Fruit fly (Drosophila melanogaster) whole organism, embryonic: ENCODE results near the gene fru.

Source experiments
- Antp ChIP-seq: fragments of 200-800 bp; sonication (Bioruptor generic); optimal IDR thresholded peaks from 3 replicates; lab custom pipeline; 2016; ENCODE audit warnings: missing biosample characterization, missing genetic modification characterization
- CG11398 ChIP-seq: fragments of 200-800 bp; sonication (Bioruptor generic); optimal IDR thresholded peaks from 2 replicates; lab custom pipeline; 2016; ENCODE audit warnings: missing biosample characterization, missing genetic modification characterization
- CG11695 ChIP-seq: fragments of 200-800 bp; sonication (Bioruptor generic); IDR thresholded peaks from 3 replicates; pipeline ENCODE4 v1.3.6; 2022; ENCODE audit warnings: missing biosample characterization, missing genetic modification characterization
- CG12299 ChIP-seq: fragments of 200-800 bp; sonication (Bioruptor generic); optimal IDR thresholded peaks from 2 replicates; lab custom pipeline; 2018; ENCODE audit warnings: missing biosample characterization, mild to moderate bottlenecking, missing genetic modification characterization
- CG12942 ChIP-seq: fragments of 200-800 bp; sonication (Bioruptor generic); optimal IDR thresholded peaks from 3 replicates; lab custom pipeline; 2016; ENCODE audit warnings: missing biosample characterization, missing genetic modification characterization
- CG13775 ChIP-seq: fragments of 200-800 bp; sonication (Bioruptor generic); optimal IDR thresholded peaks from 3 replicates; lab custom pipeline; 2017; ENCODE audit warnings: missing biosample characterization, mild to moderate bottlenecking, missing genetic modification characterization
- CG15601 ChIP-seq: fragments of 200-800 bp; sonication (Bioruptor generic); optimal IDR thresholded peaks from 3 replicates; lab custom pipeline; 2019; ENCODE audit warnings: missing biosample characterization, mild to moderate bottlenecking, missing genetic modification characterization, moderate library complexity
- CG17186 ChIP-seq: fragments of 200-800 bp; sonication (Bioruptor generic); optimal IDR thresholded peaks from 3 replicates; lab custom pipeline; 2017; ENCODE audit warnings: missing biosample characterization, missing genetic modification reagents, missing genetic modification characterization
- CG3163 ChIP-seq: fragments of 200-800 bp; sonication (Bioruptor generic); optimal IDR thresholded peaks from 3 replicates; lab custom pipeline; 2016; ENCODE audit warnings: missing biosample characterization, missing genetic modification characterization
- CG33213 ChIP-seq: fragments of 200-800 bp; sonication (Bioruptor generic); optimal IDR thresholded peaks from 3 replicates; lab custom pipeline; 2016; ENCODE audit warnings: missing biosample characterization, missing genetic modification characterization
- CG34422 ChIP-seq: fragments of 200-800 bp; sonication (Bioruptor generic); IDR thresholded peaks from 3 replicates; pipeline ENCODE4 v1.3.6; 2022; ENCODE audit warnings: missing biosample characterization, missing genetic modification characterization
- CG3838 ChIP-seq: fragments of 200-800 bp; sonication (Bioruptor generic); optimal IDR thresholded peaks from 3 replicates; lab custom pipeline; 2016; ENCODE audit warnings: missing biosample characterization, missing genetic modification characterization
- CG4707 ChIP-seq: fragments of 200-800 bp; sonication (Bioruptor generic); optimal IDR thresholded peaks from 2 replicates; lab custom pipeline; 2018; ENCODE audit warnings: missing biosample characterization, mild to moderate bottlenecking, missing genetic modification characterization, moderate library complexity
- CG5245 ChIP-seq: fragments of 200-800 bp; sonication (Bioruptor generic); optimal IDR thresholded peaks from 3 replicates; lab custom pipeline; 2016; ENCODE audit warnings: missing biosample characterization, missing genetic modification characterization
- CG8944 ChIP-seq: fragments of 200-800 bp; sonication (Bioruptor generic); optimal IDR thresholded peaks from 3 replicates; lab custom pipeline; 2016; ENCODE audit warnings: missing biosample characterization, missing genetic modification characterization
- Dek ChIP-seq: fragments of 200-800 bp; sonication (Bioruptor generic); optimal IDR thresholded peaks from 3 replicates; lab custom pipeline; 2019; ENCODE audit warnings: missing biosample characterization, mild to moderate bottlenecking, missing genetic modification characterization, moderate library complexity
- Fer1 ChIP-seq: fragments of 200-800 bp; sonication (Bioruptor generic); optimal IDR thresholded peaks from 2 replicates; lab custom pipeline; 2017; ENCODE audit warnings: missing biosample characterization, mild to moderate bottlenecking, missing genetic modification characterization
- Fer3 ChIP-seq: fragments of 200-800 bp; sonication (Bioruptor generic); optimal IDR thresholded peaks from 2 replicates; lab custom pipeline; 2018; ENCODE audit warnings: missing biosample characterization, mild to moderate bottlenecking, missing genetic modification characterization, moderate library complexity
- H15 ChIP-seq: fragments of 200-800 bp; sonication (Bioruptor generic); IDR thresholded peaks from 3 replicates; pipeline ENCODE4 v1.3.6; 2022; ENCODE audit warnings: missing biosample characterization, missing genetic modification characterization
- HmgZ ChIP-seq: fragments of 200-800 bp; sonication (Bioruptor generic); optimal IDR thresholded peaks from 2 replicates; lab custom pipeline; 2018; ENCODE audit warnings: missing biosample characterization, mild to moderate bottlenecking, missing genetic modification characterization
- Hmx ChIP-seq: fragments of 200-800 bp; sonication (Bioruptor generic); optimal IDR thresholded peaks from 2 replicates; lab custom pipeline; 2016; ENCODE audit warnings: missing biosample characterization, missing genetic modification characterization
- MTF-1 ChIP-seq: fragments of 200-800 bp; sonication (Bioruptor generic); optimal IDR thresholded peaks from 2 replicates; lab custom pipeline; 2018; ENCODE audit warnings: missing biosample characterization, mild to moderate bottlenecking, missing genetic modification characterization, borderline replicate concordance
- NC2β ChIP-seq: fragments of 200-800 bp; sonication (Bioruptor generic); optimal IDR thresholded peaks from 2 replicates; lab custom pipeline; 2016; ENCODE audit warnings: missing biosample characterization, missing genetic modification characterization
- Nf-YA ChIP-seq: fragments of 200-800 bp; sonication (Bioruptor generic); IDR thresholded peaks from 2 replicates; pipeline ENCODE4 v1.3.6; 2022; ENCODE audit warnings: missing biosample characterization, missing genetic modification characterization
- NfI ChIP-seq: fragments of 200-800 bp; sonication (Bioruptor generic); optimal IDR thresholded peaks from 3 replicates; lab custom pipeline; 2018; ENCODE audit warnings: missing biosample characterization, mild to moderate bottlenecking, missing genetic modification characterization, moderate library complexity
- Side ChIP-seq: fragments of 200-800 bp; sonication (Bioruptor generic); optimal IDR thresholded peaks from 2 replicates; lab custom pipeline; 2016; ENCODE audit warnings: missing biosample characterization, missing genetic modification characterization
- Sox100B ChIP-seq: fragments of 200-800 bp; sonication (Bioruptor generic); optimal IDR thresholded peaks from 3 replicates; lab custom pipeline; 2018; ENCODE audit warnings: missing biosample characterization, mild to moderate bottlenecking, missing genetic modification characterization
- Sox102F ChIP-seq: fragments of 200-800 bp; sonication (Bioruptor generic); optimal IDR thresholded peaks from 2 replicates; lab custom pipeline; 2018; ENCODE audit warnings: missing biosample characterization, mild to moderate bottlenecking, missing genetic modification characterization, moderate library complexity
- Stat92E ChIP-seq, 3 experiments: fragments of >200 bp in 2 of 3; fragments of 200-800 bp in 1 of 3; sonication (Bioruptor generic) in 1 of 3; optimal IDR thresholded peaks; 2 replicates each; lab custom pipeline; 2017 to 2019; ENCODE audit warnings: missing biosample characterization in 3 of 3, missing genetic modification characterization in 3 of 3, mild to moderate bottlenecking in 1 of 3, moderate library complexity in 1 of 3
- Tbp ChIP-seq: fragments of >200 bp; optimal IDR thresholded peaks from 2 replicates; lab custom pipeline; 2018; ENCODE audit warnings: missing biosample characterization, missing genetic modification characterization
- Usf ChIP-seq: fragments of 200-800 bp; sonication (Bioruptor generic); optimal IDR thresholded peaks from 2 replicates; lab custom pipeline; 2017; ENCODE audit warnings: missing genotype, missing biosample characterization, missing genetic modification characterization
- bab2 ChIP-seq: fragments of 200-800 bp; sonication (Bioruptor generic); optimal IDR thresholded peaks from 2 replicates; lab custom pipeline; 2016; ENCODE audit warnings: missing biosample characterization, missing genetic modification characterization
- bigmax ChIP-seq: fragments of 200-800 bp; sonication (Bioruptor generic); optimal IDR thresholded peaks from 2 replicates; lab custom pipeline; 2018; ENCODE audit warnings: missing biosample characterization, mild to moderate bottlenecking, missing genetic modification characterization
- ci ChIP-seq: fragments of 200-800 bp; sonication (Bioruptor generic); IDR thresholded peaks from 3 replicates; pipeline ENCODE4 v1.3.6; 2022; ENCODE audit warnings: missing biosample characterization, missing genetic modification characterization
- dimm ChIP-seq: fragments of 200-800 bp; sonication (Bioruptor generic); IDR thresholded peaks from 2 replicates; pipeline ENCODE4 v1.3.6; 2022; ENCODE audit warnings: missing biosample characterization, missing genetic modification characterization
- fru ChIP-seq: fragments of >200 bp; optimal IDR thresholded peaks from 2 replicates; lab custom pipeline; 2017
- grau ChIP-seq: fragments of 200-800 bp; optimal IDR thresholded peaks from 3 replicates; lab custom pipeline; 2019; ENCODE audit warnings: missing biosample characterization, mild to moderate bottlenecking, missing genetic modification characterization, moderate library complexity
- h ChIP-seq: fragments of >200 bp; optimal IDR thresholded peaks from 2 replicates; lab custom pipeline; 2017
- her ChIP-seq: fragments of 200-800 bp; sonication (Bioruptor generic); optimal IDR thresholded peaks from 2 replicates; lab custom pipeline; 2016; ENCODE audit warnings: missing biosample characterization, missing genetic modification characterization
- hth ChIP-seq: fragments of >200 bp; optimal IDR thresholded peaks from 2 replicates; lab custom pipeline; 2017; ENCODE audit warnings: inconsistent platforms
- jigr1 ChIP-seq: fragments of 200-800 bp; sonication (Bioruptor generic); IDR thresholded peaks from 3 replicates; pipeline ENCODE4 v1.3.6; 2022; ENCODE audit warnings: missing biosample characterization, missing genetic modification characterization
- nom ChIP-seq: fragments of 200-800 bp; sonication (Bioruptor generic); optimal IDR thresholded peaks from 2 replicates; lab custom pipeline; 2017; ENCODE audit warnings: missing biosample characterization, missing genetic modification characterization, mild to moderate bottlenecking, moderate library complexity, missing genetic modification reagents
- pita ChIP-seq: fragments of 200-800 bp; sonication (Bioruptor generic); optimal IDR thresholded peaks from 2 replicates; lab custom pipeline; 2017; ENCODE audit warnings: missing biosample characterization, mild to moderate bottlenecking, missing genetic modification characterization
- row ChIP-seq: fragments of 200-800 bp; sonication (Bioruptor generic); IDR thresholded peaks from 3 replicates; pipeline ENCODE4 v1.3.6; 2022; ENCODE audit warnings: missing biosample characterization, missing genetic modification characterization
- shn ChIP-seq: fragments of 200-800 bp; sonication (Bioruptor generic); optimal IDR thresholded peaks from 3 replicates; lab custom pipeline; 2016; ENCODE audit warnings: missing biosample characterization, missing genetic modification characterization
- sim ChIP-seq: fragments of 200-800 bp; sonication (Bioruptor generic); IDR thresholded peaks from 2 replicates; pipeline ENCODE4 v1.3.6; 2022; ENCODE audit warnings: missing biosample characterization, missing genetic modification characterization
- sqz ChIP-seq: fragments of 200-800 bp; sonication (Bioruptor generic); optimal IDR thresholded peaks from 3 replicates; lab custom pipeline; 2018; ENCODE audit warnings: missing biosample characterization, mild to moderate bottlenecking, missing genetic modification characterization
- stwl ChIP-seq: fragments of 200-800 bp; sonication (Bioruptor generic); optimal IDR thresholded peaks from 3 replicates; lab custom pipeline; 2018; ENCODE audit warnings: missing biosample characterization, mild to moderate bottlenecking, missing genetic modification characterization, moderate library complexity
- zfh1 ChIP-seq: fragments of 200-800 bp; sonication (Bioruptor generic); IDR thresholded peaks from 3 replicates; pipeline ENCODE4 v1.3.6; 2022; ENCODE audit warnings: missing biosample characterization, missing genetic modification characterization
- zfh2 ChIP-seq: fragments of 200-800 bp; sonication (Bioruptor generic); optimal IDR thresholded peaks from 2 replicates; lab custom pipeline; 2016; ENCODE audit warnings: missing biosample characterization, missing genetic modification characterization

Gene fru

dm6 chr3R:18412279-18413214, 132.8 kb downstream of the fru start, which contains the start of gene CG31122 (continued):
- TF ChIP-seq jigr1 (GFP tag; lab: Robert Waterston, UW): no peak
- no peak for TF ChIP-seq Usf (GFP tag; lab: Kevin White, UChicago)
- TF ChIP-seq H15 (GFP tag; lab: Robert Waterston, UW): no peak
- TF ChIP-seq Tbp: no peak
- no peak for TF ChIP-seq CG12299
- peak; percentile 11 for TF ChIP-seq her (GFP tag; lab: Kevin White, UChicago)
- TF ChIP-seq NC2β: peak; percentile 66
- TF ChIP-seq CG12942 (GFP tag; lab: Kevin White, UChicago): peak; percentile 35
- TF ChIP-seq dimm (GFP tag; lab: Robert Waterston, UW): no peak
- TF ChIP-seq Sox100B (GFP tag; lab: Kevin White, UChicago): no peak
- TF ChIP-seq Dek (tag; lab: Kevin White, UChicago): peak; percentile 33
- TF ChIP-seq h (lab: Kevin White, UChicago): no peak
- no peak for TF ChIP-seq CG3838 (GFP tag; lab: Kevin White, UChicago)
- peak; percentile 45 for TF ChIP-seq CG8944 (GFP tag; lab: Kevin White, UChicago)
- TF ChIP-seq MTF-1 (GFP tag; lab: Kevin White, UChicago): no peak
- peak; percentile 26 for TF ChIP-seq Side
- TF ChIP-seq CG4707 (GFP tag; lab: Kevin White, UChicago): no peak
- 0 out of 3 replicates have a peak, but pooled peaks have one; percentile 12 for TF ChIP-seq zfh1 (GFP tag; lab: Robert Waterston, UW)
- TF ChIP-seq NfI (GFP tag; lab: Kevin White, UChicago): no peak
- TF ChIP-seq ci (GFP tag; lab: Robert Waterston, UW): no peak
- TF ChIP-seq grau (tag; lab: Kevin White, UChicago): no peak
- peak; percentile 44 for TF ChIP-seq bab2 (GFP tag; lab: Kevin White, UChicago)
- peak; percentile 83 for TF ChIP-seq row
- peak; percentile 33 for TF ChIP-seq shn (GFP tag; lab: Kevin White, UChicago)
- TF ChIP-seq Antp (GFP tag; lab: Kevin White, UChicago): peak; percentile 21
- TF ChIP-seq CG17186: peak; percentile 79
- peak; percentile 48 for TF ChIP-seq CG33213 (GFP tag; lab: Kevin White, UChicago)
- TF ChIP-seq CG13775: peak; percentile 47
- no peak for TF ChIP-seq Nf-YA (GFP tag; lab: Robert Waterston, UW)
- TF ChIP-seq CG5245 (GFP tag; lab: Kevin White, UChicago): peak; percentile 2
- peak; percentile 84; the same call in 2 of the 3 replicates for TF ChIP-seq CG34422
- no peak for TF ChIP-seq Stat92E (GFP tag; optimal IDR thresholded peaks at IDR 0.05; lab: Kevin White, UChicago)
- no peak for TF ChIP-seq pita (GFP tag; lab: Kevin White, UChicago)
- peak; percentile 99 for TF ChIP-seq stwl (tag; lab: Kevin White, UChicago)
- peak; percentile 61 for TF ChIP-seq CG15601 (tag; lab: Kevin White, UChicago)
- peak; percentile 11 for TF ChIP-seq bigmax (GFP tag; lab: Kevin White, UChicago)
- TF ChIP-seq Sox102F (GFP tag; lab: Kevin White, UChicago): no peak
- TF ChIP-seq CG11695 (GFP tag; lab: Robert Waterston, UW): peak; percentile 55; the same call in 1 of the 3 replicates
- TF ChIP-seq Hmx (GFP tag; lab: Kevin White, UChicago): no peak
- TF ChIP-seq sqz: no peak
- peak; percentile 13 for TF ChIP-seq HmgZ
- peak; percentile 34 for TF ChIP-seq Fer1 (GFP tag; lab: Kevin White, UChicago)
- peak; percentile 65 for TF ChIP-seq zfh2 (GFP tag; lab: Kevin White, UChicago)
- no peak for TF ChIP-seq fru (lab: Kevin White, UChicago)
- no peak for TF ChIP-seq sim (GFP tag; lab: Robert Waterston, UW)
- TF ChIP-seq nom (GFP tag; lab: Kevin White, UChicago): no peak
- no peak for TF ChIP-seq CG3163 (GFP tag; lab: Kevin White, UChicago)
- no peak for TF ChIP-seq hth (lab: Kevin White, UChicago)
- TF ChIP-seq Fer3: no peak
- TF ChIP-seq CG11398: peak; percentile 28
